Worm (Caenorhabditis elegans) whole organism, L3 larva: ENCODE data around the gene srxa-14.

Source experiments
- egl-27 ChIP-seq: sonication (generic microtip); optimal IDR thresholded peaks from 4 replicates; lab custom pipeline; 2017; ENCODE audit warnings: missing biosample characterization, missing genetic modification reagents, missing genetic modification characterization
- elt-1 ChIP-seq: fragments of 150-350 bp; optimal IDR thresholded peaks from 2 replicates; lab custom pipeline; 2014; ENCODE audit warnings: missing biosample characterization, missing genetic modification characterization
- fkh-10 ChIP-seq: sonication (generic microtip); optimal IDR thresholded peaks from 2 replicates; lab custom pipeline; 2017; ENCODE audit warnings: missing biosample characterization, missing genetic modification reagents, missing genetic modification characterization
- lin-15B ChIP-seq: fragments of 150-350 bp; optimal IDR thresholded peaks from 2 replicates; lab custom pipeline; 2014; ENCODE audit warnings: missing biosample characterization, missing genetic modification characterization
- lin-39 ChIP-seq: fragments of 150-350 bp; optimal IDR thresholded peaks from 2 replicates; lab custom pipeline; 2018; ENCODE audit warnings: missing biosample characterization, missing genetic modification reagents, missing genetic modification characterization
- nfya-1 ChIP-seq: sonication (generic microtip); optimal IDR thresholded peaks from 2 replicates; lab custom pipeline; 2017; ENCODE audit warnings: missing genetic modification characterization, mild to moderate bottlenecking, missing compliant biosample characterization, antibody characterized with exemption, moderate library complexity; ENCODE audit not compliant: insufficient read depth
- nhr-25 ChIP-seq: sonication (generic microtip); optimal IDR thresholded peaks from 2 replicates; lab custom pipeline; 2017; ENCODE audit warnings: missing biosample characterization, missing genetic modification characterization
- pha-4 ChIP-seq: fragments of 150-350 bp; optimal IDR thresholded peaks from 2 replicates; lab custom pipeline; 2014; ENCODE audit warnings: missing biosample characterization, missing genetic modification reagents, missing genetic modification characterization

DNA sequence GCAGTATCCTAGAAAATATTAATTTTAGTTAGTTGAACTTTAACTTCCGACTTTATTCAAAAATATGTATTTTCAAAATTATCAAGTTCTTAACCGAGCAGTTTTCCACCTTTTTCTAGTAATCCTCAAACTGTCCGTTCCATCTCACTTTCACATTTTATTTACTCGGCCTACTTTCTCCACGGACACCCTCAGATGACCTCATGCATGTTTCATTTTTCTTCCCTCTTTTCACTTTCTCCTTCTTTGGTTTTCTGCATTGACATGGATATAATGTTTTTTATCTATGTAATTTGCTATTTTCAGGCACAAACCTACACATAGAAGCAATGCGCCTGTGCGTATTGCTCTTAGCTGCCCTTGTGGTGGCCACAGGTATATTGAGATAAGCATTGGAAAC lies 27.5 kb downstream of the srxa-14 start, which contains the start of gene mlt-11:
- TF ChIP-seq elt-1 (tag; lab: Kevin White, UChicago): no peak
- TF ChIP-seq lin-15B (tag; lab: Kevin White, UChicago): no peak
- no peak for TF ChIP-seq pha-4 (tag; lab: Kevin White, UChicago)
- TF ChIP-seq nhr-25 (tag; lab: Kevin White, UChicago): no peak
- TF ChIP-seq fkh-10 (GFP tag; lab: Kevin White, UChicago): no peak
- no peak for TF ChIP-seq lin-39 (tag; lab: Kevin White, UChicago)
- no peak for TF ChIP-seq egl-27 (tag; lab: Kevin White, UChicago)
- TF ChIP-seq nfya-1: no peak
